Worm (Caenorhabditis elegans) whole organism, L4 larva: Measurements from ENCODE around the gene C46C2.7.

ENCODE experiments used
- D1046.2 ChIP-seq: fragments of 200-800 bp; sonication (Bioruptor generic); IDR thresholded peaks from 2 replicates; pipeline ENCODE4 v1.3.6; 2022; ENCODE audit warnings: missing genetic modification characterization, missing compliant biosample characterization
- T20F7.1 ChIP-seq: fragments of 200-800 bp; sonication (Bioruptor generic); optimal IDR thresholded peaks from 2 replicates; lab custom pipeline; 2018; ENCODE audit warnings: mild to moderate bottlenecking, missing genetic modification characterization, missing compliant biosample characterization
- T26A8.4 ChIP-seq: fragments of 200-800 bp; sonication (Bioruptor generic); IDR thresholded peaks from 2 replicates; pipeline ENCODE4 v1.3.6; 2022; ENCODE audit warnings: missing genetic modification characterization, missing compliant biosample characterization
- Y105C5A.15 ChIP-seq: fragments of 200-800 bp; sonication (Bioruptor generic); IDR thresholded peaks from 2 replicates; pipeline ENCODE4 v1.3.6; 2022; ENCODE audit warnings: missing genetic modification characterization, missing compliant biosample characterization
- Y48G9A.11 ChIP-seq: fragments of 200-800 bp; sonication (Bioruptor generic); IDR thresholded peaks from 2 replicates; pipeline ENCODE4 v1.3.6; 2022; ENCODE audit warnings: missing genetic modification reagents, missing genetic modification characterization, missing compliant biosample characterization
- Y75B8A.6 ChIP-seq: fragments of 200-800 bp; sonication (Bioruptor generic); IDR thresholded peaks from 2 replicates; pipeline ENCODE4 v1.3.6; 2022; ENCODE audit warnings: missing genetic modification reagents, missing genetic modification characterization, missing compliant biosample characterization
- aha-1 ChIP-seq: fragments of 150-350 bp; peaks from one replicate; lab custom pipeline; 2014; ENCODE audit warnings: missing biosample characterization, missing genetic modification characterization
- attf-4 ChIP-seq: sonication (generic microtip); optimal IDR thresholded peaks from 3 replicates; lab custom pipeline; 2017; ENCODE audit warnings: missing biosample characterization, missing genetic modification characterization
- ceh-20 ChIP-seq: fragments of 200-800 bp; sonication (Bioruptor generic); IDR thresholded peaks from 2 replicates; pipeline ENCODE4 v1.3.6; 2022; ENCODE audit warnings: missing genetic modification reagents, missing genetic modification characterization, missing compliant biosample characterization
- ces-1 ChIP-seq: fragments of 150-350 bp; sonication (generic microtip); optimal IDR thresholded peaks from 4 replicates; lab custom pipeline; 2014; ENCODE audit warnings: missing biosample characterization, missing genetic modification reagents, missing genetic modification characterization
- cey-2 ChIP-seq: sonication (generic microtip); optimal IDR thresholded peaks from 3 replicates; lab custom pipeline; 2017; ENCODE audit warnings: missing genetic modification characterization, mild to moderate bottlenecking, missing compliant biosample characterization, antibody characterized with exemption, borderline replicate concordance; ENCODE audit not compliant: insufficient read depth
- daf-8 ChIP-seq: fragments of 200-800 bp; sonication (Bioruptor generic); IDR thresholded peaks from 2 replicates; pipeline ENCODE4 v1.3.6; 2022; ENCODE audit warnings: missing genetic modification characterization, missing compliant biosample characterization
- dmd-6 ChIP-seq: fragments of 200-800 bp; sonication (Bioruptor generic); IDR thresholded peaks from 2 replicates; pipeline ENCODE4 v1.3.6; 2022; ENCODE audit warnings: missing genetic modification reagents, missing genetic modification characterization, missing compliant biosample characterization
- egl-27 ChIP-seq: sonication (generic microtip); optimal IDR thresholded peaks from 3 replicates; lab custom pipeline; 2017; ENCODE audit warnings: missing biosample characterization, missing genetic modification reagents, missing genetic modification characterization
- egl-43 ChIP-seq: fragments of 200-800 bp; sonication (Bioruptor generic); IDR thresholded peaks from 2 replicates; pipeline ENCODE4 v1.3.6; 2022; ENCODE audit warnings: missing genetic modification reagents, missing genetic modification characterization, missing compliant biosample characterization
- fos-1 ChIP-seq: fragments of 150-350 bp; optimal IDR thresholded peaks from 2 replicates; lab custom pipeline; 2014; ENCODE audit warnings: missing biosample characterization, missing genetic modification characterization
- hlh-30 ChIP-seq: sonication (generic microtip); optimal IDR thresholded peaks from 2 replicates; lab custom pipeline; 2017; ENCODE audit warnings: antibody characterized with exemption, mild to moderate bottlenecking, missing genetic modification characterization, missing compliant biosample characterization; ENCODE audit not compliant: insufficient read depth
- hmg-1.1 ChIP-seq: fragments of 200-800 bp; sonication (Bioruptor generic); IDR thresholded peaks from 2 replicates; pipeline ENCODE4 v1.3.6; 2022; ENCODE audit warnings: missing genetic modification reagents, missing genetic modification characterization, missing compliant biosample characterization
- lir-3 ChIP-seq: sonication (generic microtip); optimal IDR thresholded peaks from 2 replicates; lab custom pipeline; 2016; ENCODE audit warnings: mild to moderate bottlenecking, missing genetic modification characterization, missing compliant biosample characterization
- madf-5 ChIP-seq, 2 experiments: fragments of 200-800 bp; sonication (Bioruptor generic); IDR thresholded peaks; 2 replicates each; pipeline ENCODE4 v1.3.6; 2022; ENCODE audit warnings: missing compliant biosample characterization in 2 of 2, missing genetic modification characterization in 2 of 2
- mdl-1 ChIP-seq, 2 experiments: fragments of 150-350 bp in 1 of 2; sonication (generic microtip) in 1 of 2; optimal IDR thresholded peaks; 2 replicates each; lab custom pipeline; 2014 to 2017; ENCODE audit warnings: missing biosample characterization in 2 of 2, missing genetic modification characterization in 2 of 2
- mep-1 ChIP-seq: fragments of 150-350 bp; sonication (generic microtip); optimal IDR thresholded peaks from 3 replicates; lab custom pipeline; 2014; ENCODE audit warnings: missing biosample characterization, missing genetic modification characterization
- mxl-2 ChIP-seq: fragments of 200-800 bp; sonication (Bioruptor generic); conservative IDR thresholded peaks from 2 replicates; pipeline ENCODE4 v1.3.6; 2022; ENCODE audit warnings: missing genetic modification reagents, missing genetic modification characterization, missing compliant biosample characterization
- mxl-3 ChIP-seq: fragments of 200-800 bp; sonication (Bioruptor generic); optimal IDR thresholded peaks from 2 replicates; lab custom pipeline; 2018; ENCODE audit warnings: mild to moderate bottlenecking, missing genetic modification characterization, missing compliant biosample characterization
- nhr-102 ChIP-seq: sonication (generic microtip); optimal IDR thresholded peaks from 2 replicates; lab custom pipeline; 2016; ENCODE audit warnings: mild to moderate bottlenecking, missing genetic modification characterization, moderate library complexity, missing compliant biosample characterization
- nhr-28 ChIP-seq: fragments of 150-350 bp; optimal IDR thresholded peaks from 2 replicates; lab custom pipeline; 2014; ENCODE audit warnings: missing biosample characterization, missing genetic modification characterization
- nhr-41 ChIP-seq: fragments of 200-800 bp; sonication (Bioruptor generic); IDR thresholded peaks from 2 replicates; pipeline ENCODE4 v1.3.6; 2022; ENCODE audit warnings: missing genetic modification reagents, missing genetic modification characterization, missing compliant biosample characterization
- nhr-42 ChIP-seq: fragments of 200-800 bp; sonication (Bioruptor generic); IDR thresholded peaks from 2 replicates; pipeline ENCODE4 v1.3.6; 2022; ENCODE audit warnings: missing genetic modification characterization, missing compliant biosample characterization
- nhr-48 ChIP-seq: sonication (generic microtip); optimal IDR thresholded peaks from 2 replicates; lab custom pipeline; 2016; ENCODE audit warnings: mild to moderate bottlenecking, missing genetic modification characterization, missing compliant biosample characterization
- pqm-1 ChIP-seq: sonication (generic microtip); optimal IDR thresholded peaks from 2 replicates; lab custom pipeline; 2017; ENCODE audit warnings: missing biosample characterization, missing genetic modification characterization
- saeg-2 ChIP-seq: fragments of 200-800 bp; sonication (Bioruptor generic); IDR thresholded peaks from 2 replicates; pipeline ENCODE4 v1.3.6; 2022; ENCODE audit warnings: missing genetic modification reagents, missing genetic modification characterization, missing compliant biosample characterization
- tag-97 ChIP-seq: fragments of 200-800 bp; sonication (Bioruptor generic); IDR thresholded peaks from 2 replicates; pipeline ENCODE4 v1.3.6; 2022; ENCODE audit warnings: missing genetic modification characterization, missing compliant biosample characterization
- unc-130 ChIP-seq: sonication (generic microtip); optimal IDR thresholded peaks from 2 replicates; lab custom pipeline; 2016; ENCODE audit warnings: missing genetic modification reagents, missing genetic modification characterization, missing compliant biosample characterization
- unc-39 ChIP-seq: sonication (generic microtip); optimal IDR thresholded peaks from 2 replicates; lab custom pipeline; 2017; ENCODE audit warnings: missing biosample characterization, missing genetic modification characterization
- zag-1 ChIP-seq: fragments of 150-350 bp; optimal IDR thresholded peaks from 2 replicates; lab custom pipeline; 2014; ENCODE audit warnings: missing biosample characterization, missing genetic modification characterization
- zfp-2 ChIP-seq: sonication (generic microtip); optimal IDR thresholded peaks from 2 replicates; lab custom pipeline; 2016; ENCODE audit warnings: mild to moderate bottlenecking, missing genetic modification characterization, missing compliant biosample characterization
- zip-11 ChIP-seq: fragments of 200-800 bp; sonication (Bioruptor generic); IDR thresholded peaks from 2 replicates; pipeline ENCODE4 v1.3.6; 2022; ENCODE audit warnings: missing genetic modification characterization, missing compliant biosample characterization
- zip-2 ChIP-seq: fragments of 150-350 bp; optimal IDR thresholded peaks from 2 replicates; lab custom pipeline; 2014; ENCODE audit warnings: missing biosample characterization, missing genetic modification characterization

Gene C46C2.7

DNA sequence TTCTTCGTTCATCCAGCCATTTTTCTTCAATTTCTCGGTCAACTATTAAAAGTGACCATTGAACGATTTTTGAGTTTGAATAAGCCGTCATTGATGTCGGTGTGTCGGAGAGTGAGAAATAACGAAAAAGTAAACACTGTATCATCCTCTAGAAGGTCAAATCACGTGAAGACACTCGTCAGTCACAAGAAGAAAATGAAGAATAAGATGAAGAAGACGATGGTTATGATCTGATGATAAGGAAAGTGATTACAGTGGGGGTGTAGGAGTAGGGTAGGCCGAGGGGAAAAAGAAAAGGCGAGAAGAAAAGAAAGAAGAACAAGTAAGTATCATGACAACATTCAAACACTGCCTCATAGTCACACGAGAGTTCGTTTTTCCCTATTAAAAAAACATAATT is 3.5 kb downstream of the C46C2.7 start (continued):
- TF ChIP-seq nhr-41 (no peak), nhr-42 (GFP tag; lab: Robert Waterston, UW) (no peak), T26A8.4 (GFP tag; lab: Robert Waterston, UW) (no peak), madf-5 (GFP tag; IDR thresholded peaks at IDR 0.05; lab: Robert Waterston, UW) (no peak), attf-4 (tag; lab: Kevin White, UChicago) (no peak), zfp-2 (no peak), saeg-2 (no peak), Y105C5A.15 (GFP tag; lab: Robert Waterston, UW) (no peak), mxl-2 (GFP tag; lab: Robert Waterston, UW) (no peak), hlh-30 (tag; lab: Kevin White, UChicago) (peak; percentile 97), hmg-1.1 (GFP tag; lab: Robert Waterston, UW) (0 out of 2 replicates have a peak, but pooled peaks have one; percentile 7), nhr-102 (peak; percentile 27), mxl-3 (GFP tag; lab: Kevin White, UChicago) (peak; percentile 49), fos-1 (peak; percentile 34), egl-43 (no peak), ces-1 (no peak), lir-3 (tag; lab: Kevin White, UChicago) (no peak), Y75B8A.6 (GFP tag; lab: Robert Waterston, UW) (no peak), egl-27 (tag; lab: Kevin White, UChicago) (no peak), zip-2 (tag; lab: Kevin White, UChicago) (no peak), Y48G9A.11 (GFP tag; lab: Robert Waterston, UW) (no peak), zip-11 (GFP tag; lab: Robert Waterston, UW) (no peak), cey-2 (tag; lab: Kevin White, UChicago) (no peak), nhr-48 (tag; lab: Kevin White, UChicago) (peak; percentile 38), unc-39 (tag; lab: Kevin White, UChicago) (no peak)

DNA sequence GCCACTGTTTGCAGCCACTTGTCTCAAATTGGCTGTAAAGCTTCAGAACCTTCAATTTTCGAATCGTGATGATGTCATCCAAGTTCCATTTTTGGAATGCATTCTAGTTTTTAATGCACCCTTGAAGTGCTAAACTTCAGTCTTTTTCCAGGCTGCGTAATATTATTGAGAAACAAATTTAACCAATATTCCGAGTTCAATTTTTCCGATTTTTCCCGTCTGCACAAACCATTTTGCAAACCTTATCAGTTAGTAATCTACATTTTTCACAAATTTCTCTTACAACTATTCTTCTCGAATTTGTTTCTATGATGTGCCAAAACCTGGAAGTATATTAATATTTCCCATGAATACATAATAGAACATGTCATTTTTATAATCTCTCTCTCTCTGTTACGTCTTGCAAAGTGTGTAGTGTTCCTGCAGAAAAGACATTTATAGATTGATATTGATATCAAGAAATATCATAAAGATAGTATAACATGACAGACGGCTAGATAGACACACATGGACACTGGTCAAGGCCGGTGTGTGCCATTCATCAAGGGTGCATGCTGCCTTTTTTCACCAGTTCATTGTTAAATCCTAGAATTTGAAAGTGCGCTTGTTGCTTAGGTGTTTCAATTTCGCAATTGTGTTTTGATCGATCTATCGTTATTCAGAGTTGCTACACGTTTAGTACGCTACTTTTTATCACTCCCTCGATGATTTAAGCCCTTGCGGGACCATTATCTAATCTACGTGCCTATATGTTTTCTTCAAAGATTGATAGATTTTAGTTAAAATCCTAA is 4.7 kb downstream of the C46C2.7 start:
- TF ChIP-seq mdl-1 (tag; optimal IDR thresholded peaks at IDR 0.05; lab: Kevin White, UChicago) (peak in 1 of 2 experiments; percentile 7), daf-8 (GFP tag; lab: Robert Waterston, UW) (no peak), ceh-20 (GFP tag; lab: Robert Waterston, UW) (no peak), dmd-6 (GFP tag; lab: Robert Waterston, UW) (peak; percentile 32; the same call in 1 of the 2 replicates), nhr-28 (tag; lab: Kevin White, UChicago) (peak; percentile 46), aha-1 (tag; lab: Kevin White, UChicago) (peak; percentile 91), mxl-2 (GFP tag; lab: Robert Waterston, UW) (no peak)

DNA sequence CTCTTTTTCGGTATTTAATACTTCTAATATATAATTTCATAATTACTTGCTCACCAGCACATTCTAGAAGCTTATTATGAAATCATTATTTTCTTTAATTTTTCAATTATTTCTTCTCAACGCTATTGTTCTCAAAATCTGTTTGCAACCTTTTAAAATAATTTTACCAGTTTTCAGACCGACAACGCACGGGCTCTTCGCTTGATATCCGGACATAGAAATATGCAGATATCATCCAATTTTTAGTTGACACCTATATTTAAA is 5.2 kb downstream of the C46C2.7 start, which contains the start of gene wnk-1:
wnk-1 (plus strand) TSS at position 165 of the 264 bp plus-strand sequence.
- no peak for TF ChIP-seq tag-97 (GFP tag; lab: Robert Waterston, UW)
- no peak for TF ChIP-seq T20F7.1 (GFP tag; lab: Kevin White, UChicago)
- no peak for TF ChIP-seq D1046.2
- TF ChIP-seq unc-130 (GFP tag; lab: Kevin White, UChicago): no peak
- TF ChIP-seq pqm-1 (tag; lab: Kevin White, UChicago): no peak
- TF ChIP-seq zag-1 (tag; lab: Kevin White, UChicago): no peak
- TF ChIP-seq mep-1: no peak
